Fruit fly (Drosophila melanogaster): ENCODE results near the gene Rsf1.

The Rsf1 gene

DNA sequence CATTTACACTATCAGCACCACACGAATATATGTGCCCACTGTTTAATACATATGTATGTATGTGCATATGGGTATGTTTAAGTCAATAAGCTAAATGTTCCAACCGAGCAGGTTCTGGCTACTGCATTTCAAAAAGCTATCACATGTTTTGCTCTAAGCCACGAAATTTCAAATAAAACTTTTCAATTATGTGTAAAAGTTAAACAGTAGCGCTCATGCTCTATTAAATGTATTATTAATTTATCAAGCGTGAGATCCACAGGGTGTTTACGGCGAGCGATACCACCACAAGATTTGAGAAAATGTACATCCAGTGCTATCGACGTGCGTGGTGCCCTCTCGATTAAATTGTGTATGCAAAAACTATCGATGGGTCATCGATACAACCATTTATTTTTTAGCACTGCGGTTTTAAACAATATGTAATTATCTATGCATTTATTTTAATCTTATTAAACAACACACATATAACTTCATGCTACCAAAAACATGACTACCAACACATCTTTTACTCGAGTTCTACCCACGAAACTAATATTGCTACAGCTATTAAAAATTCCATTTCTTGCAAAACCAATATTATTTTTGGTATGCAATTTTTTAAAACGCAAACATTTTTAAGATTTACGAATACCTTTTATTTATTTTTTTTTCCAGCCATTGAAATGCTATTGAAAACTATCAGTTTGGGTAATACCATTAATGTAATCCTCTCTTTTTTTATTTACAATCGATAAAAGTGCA, 2.4 kb downstream of the Rsf1 start, which contains the start of gene Pten (continued):
- TF ChIP-seq CG34376 (GFP tag; optimal IDR thresholded peaks at IDR 0.05) = peak; percentile 35
- no peak for TF ChIP-seq fru (optimal IDR thresholded peaks at IDR 0.05)
- no peak for TF ChIP-seq crol (GFP tag; IDR thresholded peaks at IDR 0.05)
- TF ChIP-seq Deaf1 (tag; optimal IDR thresholded peaks at IDR 0.05) = no peak
- peak; percentile 90 for TF ChIP-seq CG1024 (GFP tag; IDR thresholded peaks at IDR 0.05)
- TF ChIP-seq H15 (GFP tag; IDR thresholded peaks at IDR 0.05) = no peak
- peak; percentile 83 for TF ChIP-seq pzg (GFP tag; optimal IDR thresholded peaks at IDR 0.05)
- peak; percentile 31; the same call in 2 of the 3 replicates for TF ChIP-seq croc (GFP tag; conservative IDR thresholded peaks at IDR 0.05)
- TF ChIP-seq bigmax (GFP tag; optimal IDR thresholded peaks at IDR 0.05) = no peak
- TF ChIP-seq Rx (GFP tag; IDR thresholded peaks at IDR 0.05) = no peak
- peak; percentile 83 for TF ChIP-seq CG2712 (tag; optimal IDR thresholded peaks at IDR 0.05)
- TF ChIP-seq pan (optimal IDR thresholded peaks at IDR 0.05) = no peak
- peak in 1 of 2 experiments; percentile 79 for TF ChIP-seq pan (GFP tag; optimal IDR thresholded peaks at IDR 0.05 in 1 of 2, IDR thresholded peaks at IDR 0.05 in 1 of 2)
- TF ChIP-seq CG3726 (GFP tag; IDR thresholded peaks at IDR 0.05) = no peak
- TF ChIP-seq CG17328 (GFP tag; IDR thresholded peaks at IDR 0.05) = peak; percentile 44; the same call in 1 of the 2 replicates
- no peak for TF ChIP-seq CG15601 (tag; optimal IDR thresholded peaks at IDR 0.05)
- TF ChIP-seq usp (GFP tag; optimal IDR thresholded peaks at IDR 0.05) = no peak
- peak in 1 of 2 experiments; percentile 52 for TF ChIP-seq tll (GFP tag; optimal IDR thresholded peaks at IDR 0.05)
- TF ChIP-seq ab (GFP tag; optimal IDR thresholded peaks at IDR 0.05) = no peak
- peak; percentile 26 to 43 for TF ChIP-seq chif (GFP tag; optimal IDR thresholded peaks at IDR 0.05)
- no peak for TF ChIP-seq insv (GFP tag; optimal IDR thresholded peaks at IDR 0.05)
- peak; percentile 12 for TF ChIP-seq corto (GFP tag; optimal IDR thresholded peaks at IDR 0.05)
- peak; percentile 80 for TF ChIP-seq CG1603 (tag; optimal IDR thresholded peaks at IDR 0.05)
- TF ChIP-seq MESR4 (GFP tag; optimal IDR thresholded peaks at IDR 0.05) = peak; percentile 92
- TF ChIP-seq ash1 (GFP tag; optimal IDR thresholded peaks at IDR 0.05) = no peak
- TF ChIP-seq Oaz (GFP tag; IDR thresholded peaks at IDR 0.05) = no peak
- peak; percentile 73 for TF ChIP-seq Xrp1 (GFP tag; IDR thresholded peaks at IDR 0.05)
- TF ChIP-seq CG10274 (GFP tag; optimal IDR thresholded peaks at IDR 0.05) = peak; percentile 28
- no peak for TF ChIP-seq CG11456 (GFP tag; IDR thresholded peaks at IDR 0.05)
- no peak for TF ChIP-seq aop (GFP tag; IDR thresholded peaks at IDR 0.05)
- peak; percentile 56 for TF ChIP-seq Xbp1 (GFP tag; optimal IDR thresholded peaks at IDR 0.05)
- no peak for TF ChIP-seq sim (GFP tag; IDR thresholded peaks at IDR 0.05)
- no peak for TF ChIP-seq her (GFP tag; optimal IDR thresholded peaks at IDR 0.05)
- TF ChIP-seq Max (GFP tag; optimal IDR thresholded peaks at IDR 0.05) = peak; percentile 79
- peak; percentile 41 for TF ChIP-seq CG17912 (GFP tag; optimal IDR thresholded peaks at IDR 0.05)
- peak; percentile 92; the same call in 2 of the 3 replicates for TF ChIP-seq CG11560 (tag; IDR thresholded peaks at IDR 0.05)
- no peak for TF ChIP-seq CG6654 (GFP tag; optimal IDR thresholded peaks at IDR 0.05)
- peak; percentile 43 for TF ChIP-seq eyg (GFP tag; optimal IDR thresholded peaks at IDR 0.05)
- TF ChIP-seq nau (GFP tag; optimal IDR thresholded peaks at IDR 0.05) = no peak
- peak; percentile 31 for TF ChIP-seq pb (GFP tag; optimal IDR thresholded peaks at IDR 0.05)
- TF ChIP-seq CG9727 (GFP tag; optimal IDR thresholded peaks at IDR 0.05) = peak; percentile 90
- peak; percentile 56 for TF ChIP-seq CG13424 (tag; optimal IDR thresholded peaks at IDR 0.05)
- TF ChIP-seq NC2β (GFP tag; optimal IDR thresholded peaks at IDR 0.05) = peak; percentile 57
- peak; percentile 61 for TF ChIP-seq bab2 (GFP tag; optimal IDR thresholded peaks at IDR 0.05)
- TF ChIP-seq grau (tag; optimal IDR thresholded peaks at IDR 0.05) = peak; percentile 63
- TF ChIP-seq Bdp1 (GFP tag; optimal IDR thresholded peaks at IDR 0.05) = no peak
- peak; percentile 59 for TF ChIP-seq CG3281 (GFP tag; optimal IDR thresholded peaks at IDR 0.05)
- no peak for TF ChIP-seq CG7839 (tag; optimal IDR thresholded peaks at IDR 0.05)
- TF ChIP-seq CG14860 (GFP tag; IDR thresholded peaks at IDR 0.05; ENCODE audit: partially characterized antibody) = peak; percentile 87
- TF ChIP-seq CG1529 (GFP tag; optimal IDR thresholded peaks at IDR 0.05) = peak; percentile 5

All from whole organism, embryonic.